Fruit fly (Drosophila melanogaster) whole organism, wandering third instar larva: ENCODE data around the gene Takl1.

Source experiments
- CG32264 ChIP-seq: fragments of 200-800 bp; sonication (Bioruptor generic); optimal IDR thresholded peaks from 2 replicates; lab custom pipeline; 2016; ENCODE audit warnings: missing biosample characterization, missing genetic modification characterization
- Dfd ChIP-seq: fragments of >200 bp; optimal IDR thresholded peaks from 2 replicates; lab custom pipeline; 2017; ENCODE audit warnings: missing biosample characterization, missing genetic modification characterization
- GATAd ChIP-seq: sonication (Bioruptor generic); optimal IDR thresholded peaks from 2 replicates; lab custom pipeline; 2016; ENCODE audit warnings: missing biosample characterization, missing genetic modification characterization
- Hr83 ChIP-seq: fragments of 200-300 bp; sonication (Bioruptor generic); optimal IDR thresholded peaks from 2 replicates; lab custom pipeline; 2016; ENCODE audit warnings: missing biosample characterization, mild to moderate bottlenecking, missing genetic modification characterization, moderate library complexity; ENCODE audit not compliant: poor library complexity, severe bottlenecking
- OdsH ChIP-seq: fragments of 200-800 bp; sonication (Bioruptor generic); optimal IDR thresholded peaks from 2 replicates; lab custom pipeline; 2016; ENCODE audit warnings: missing biosample characterization, mild to moderate bottlenecking, missing genetic modification characterization
- br ChIP-seq: fragments of 200-800 bp; sonication (Bioruptor generic); optimal IDR thresholded peaks from 2 replicates; lab custom pipeline; 2016; ENCODE audit warnings: missing biosample characterization, missing genetic modification characterization
- h ChIP-seq: fragments of 200-800 bp; sonication (Bioruptor generic); optimal IDR thresholded peaks from 3 replicates; lab custom pipeline; 2016; ENCODE audit warnings: missing biosample characterization, mild to moderate bottlenecking, missing genetic modification characterization
- pan ChIP-seq: fragments of >200 bp; optimal IDR thresholded peaks from 2 replicates; lab custom pipeline; 2017
- sv ChIP-seq: fragments of 200-800 bp; sonication (Bioruptor generic); optimal IDR thresholded peaks from 3 replicates; lab custom pipeline; 2016; ENCODE audit warnings: missing biosample characterization, missing genetic modification characterization

- TF ChIP-seq GATAd (GFP tag; lab: Kevin White, UChicago) (no peak), br (no peak), CG32264 (GFP tag; lab: Kevin White, UChicago) (no peak), pan (lab: Kevin White, UChicago) (no peak), sv (GFP tag; lab: Kevin White, UChicago) (no peak), OdsH (no peak), h (GFP tag; lab: Kevin White, UChicago) (no peak), Dfd (GFP tag; lab: Kevin White, UChicago) (no peak), Hr83 (no peak)
Measured at dm6 chr3R:20745238-20745637, 27.2 kb downstream of the Takl1 start, which contains the start of gene CG31200.
